Worm (Caenorhabditis elegans) whole organism, late embryonic: Measurements from ENCODE around the gene ugt-6.

Source experiments
- C08G9.2 ChIP-seq: sonication (generic microtip); optimal IDR thresholded peaks from 2 replicates; lab custom pipeline; 2016; ENCODE audit warnings: mild to moderate bottlenecking, missing genetic modification characterization, moderate library complexity, missing compliant biosample characterization
- C38D4.7 ChIP-seq: fragments of 200-800 bp; sonication (Bioruptor generic); optimal IDR thresholded peaks from 2 replicates; lab custom pipeline; 2018; ENCODE audit warnings: mild to moderate bottlenecking, missing genetic modification characterization, moderate library complexity, missing compliant biosample characterization
- F13H6.1 ChIP-seq: sonication (generic microtip); optimal IDR thresholded peaks from 2 replicates; lab custom pipeline; 2016; ENCODE audit warnings: missing genetic modification characterization, missing compliant biosample characterization
- K09A11.1 ChIP-seq: sonication (generic microtip); optimal IDR thresholded peaks from 2 replicates; lab custom pipeline; 2017; ENCODE audit warnings: antibody characterized with exemption, mild to moderate bottlenecking, missing genetic modification characterization, missing compliant biosample characterization; ENCODE audit not compliant: insufficient read depth
- Y22D7AL.16 ChIP-seq: sonication (generic microtip); optimal IDR thresholded peaks from 2 replicates; lab custom pipeline; 2016; ENCODE audit warnings: missing genetic modification characterization, missing compliant biosample characterization
- ceh-14 ChIP-seq: sonication (generic microtip); optimal IDR thresholded peaks from 2 replicates; lab custom pipeline; 2016; ENCODE audit warnings: missing genotype, missing genetic modification characterization, missing compliant biosample characterization
- ceh-18 ChIP-seq: sonication (generic microtip); optimal IDR thresholded peaks from 2 replicates; lab custom pipeline; 2016; ENCODE audit warnings: missing genetic modification characterization, missing compliant biosample characterization
- ceh-24 ChIP-seq: sonication (generic microtip); optimal IDR thresholded peaks from 2 replicates; lab custom pipeline; 2016; ENCODE audit warnings: mild to moderate bottlenecking, missing genetic modification characterization, missing compliant biosample characterization
- ceh-34 ChIP-seq: sonication (generic microtip); optimal IDR thresholded peaks from 2 replicates; lab custom pipeline; 2016; ENCODE audit warnings: mild to moderate bottlenecking, missing genetic modification characterization, missing compliant biosample characterization
- elt-4 ChIP-seq: sonication (generic microtip); optimal IDR thresholded peaks from 2 replicates; lab custom pipeline; 2016; ENCODE audit warnings: missing genetic modification characterization, missing compliant biosample characterization
- fax-1 ChIP-seq: sonication (generic microtip); optimal IDR thresholded peaks from 2 replicates; lab custom pipeline; 2016; ENCODE audit warnings: missing genotype, missing genetic modification characterization, missing compliant biosample characterization
- gmeb-2 ChIP-seq: sonication (generic microtip); optimal IDR thresholded peaks from 2 replicates; lab custom pipeline; 2016; ENCODE audit warnings: missing genetic modification characterization, inconsistent platforms, missing compliant biosample characterization
- hlh-13 ChIP-seq: fragments of 200-800 bp; sonication (Bioruptor generic); optimal IDR thresholded peaks from 2 replicates; lab custom pipeline; 2018; ENCODE audit warnings: mild to moderate bottlenecking, missing genetic modification characterization, missing compliant biosample characterization
- hlh-6 ChIP-seq: sonication (generic microtip); optimal IDR thresholded peaks from 2 replicates; lab custom pipeline; 2016; ENCODE audit warnings: missing genotype, missing genetic modification characterization, missing compliant biosample characterization
- lin-11 ChIP-seq: fragments of 200-800 bp; sonication (Bioruptor generic); optimal IDR thresholded peaks from 2 replicates; lab custom pipeline; 2018; ENCODE audit warnings: mild to moderate bottlenecking, missing genetic modification characterization, missing compliant biosample characterization
- nfya-1 ChIP-seq: sonication (generic microtip); optimal IDR thresholded peaks from 2 replicates; lab custom pipeline; 2017; ENCODE audit warnings: missing genetic modification characterization, mild to moderate bottlenecking, missing compliant biosample characterization, antibody characterized with exemption, moderate library complexity
- nhr-11 ChIP-seq: fragments of 150-350 bp; optimal IDR thresholded peaks from 2 replicates; lab custom pipeline; 2014; ENCODE audit warnings: missing biosample characterization, missing genetic modification characterization
- nhr-232 ChIP-seq: sonication (generic microtip); optimal IDR thresholded peaks from 2 replicates; lab custom pipeline; 2016; ENCODE audit warnings: missing genetic modification characterization, missing compliant biosample characterization
- npax-4 ChIP-seq: sonication (generic microtip); optimal IDR thresholded peaks from 2 replicates; lab custom pipeline; 2016; ENCODE audit warnings: missing genetic modification characterization, missing compliant biosample characterization
- odd-2 ChIP-seq: sonication (generic microtip); optimal IDR thresholded peaks from 2 replicates; lab custom pipeline; 2017; ENCODE audit warnings: antibody characterized with exemption, mild to moderate bottlenecking, missing genetic modification characterization, missing compliant biosample characterization
- pag-3 ChIP-seq: sonication (generic microtip); optimal IDR thresholded peaks from 2 replicates; lab custom pipeline; 2016; ENCODE audit warnings: missing compliant biosample characterization, missing genetic modification characterization, borderline replicate concordance
- pax-1 ChIP-seq: fragments of 150-350 bp; optimal IDR thresholded peaks from 2 replicates; lab custom pipeline; 2014; ENCODE audit warnings: missing biosample characterization, missing genetic modification characterization
- pha-4 ChIP-seq: fragments of 150-350 bp; optimal IDR thresholded peaks from 2 replicates; lab custom pipeline; 2018; ENCODE audit warnings: missing biosample characterization, missing genetic modification reagents, missing genetic modification characterization
- pqm-1 ChIP-seq: sonication (generic microtip); optimal IDR thresholded peaks from 2 replicates; lab custom pipeline; 2016; ENCODE audit warnings: missing genetic modification characterization, missing compliant biosample characterization
- rnt-1 ChIP-seq: sonication (generic microtip); optimal IDR thresholded peaks from 2 replicates; lab custom pipeline; 2016; ENCODE audit warnings: missing genetic modification characterization, missing compliant biosample characterization
- sdc-2 ChIP-seq: sonication (generic microtip); optimal IDR thresholded peaks from 2 replicates; lab custom pipeline; 2016; ENCODE audit warnings: missing genotype, missing genetic modification characterization, missing compliant biosample characterization
- syd-9 ChIP-seq: sonication (generic microtip); optimal IDR thresholded peaks from 2 replicates; lab custom pipeline; 2016; ENCODE audit warnings: mild to moderate bottlenecking, missing genetic modification characterization, moderate library complexity, missing compliant biosample characterization
- tbx-2 ChIP-seq: sonication (generic microtip); optimal IDR thresholded peaks from 2 replicates; lab custom pipeline; 2016; ENCODE audit warnings: missing genetic modification characterization, missing compliant biosample characterization
- tbx-7 ChIP-seq: sonication (generic microtip); optimal IDR thresholded peaks from 2 replicates; lab custom pipeline; 2016; ENCODE audit warnings: missing genotype, missing genetic modification characterization, missing compliant biosample characterization
- unc-3 ChIP-seq, 2 experiments: fragments of 200-800 bp in 1 of 2; sonication (Bioruptor generic) in 1 of 2; sonication (generic microtip) in 1 of 2; conservative IDR thresholded peaks in 1 of 2; optimal IDR thresholded peaks in 1 of 2; 2 replicates each; pipeline versions ENCODE4 v1.3.6 to Lab custom; 2016 to 2022; ENCODE audit warnings: missing compliant biosample characterization in 2 of 2, missing genetic modification characterization in 2 of 2, missing genetic modification reagents in 1 of 2
- unc-42 ChIP-seq: sonication (generic microtip); optimal IDR thresholded peaks from 2 replicates; lab custom pipeline; 2016; ENCODE audit warnings: missing genotype, missing genetic modification characterization, missing compliant biosample characterization
- zip-5 ChIP-seq: sonication (generic microtip); optimal IDR thresholded peaks from 2 replicates; lab custom pipeline; 2016; ENCODE audit warnings: missing genetic modification characterization, missing compliant biosample characterization
- ztf-16 ChIP-seq: sonication (generic microtip); optimal IDR thresholded peaks from 2 replicates; lab custom pipeline; 2017; ENCODE audit warnings: missing genetic modification characterization, missing compliant biosample characterization

Gene ugt-6

DNA sequence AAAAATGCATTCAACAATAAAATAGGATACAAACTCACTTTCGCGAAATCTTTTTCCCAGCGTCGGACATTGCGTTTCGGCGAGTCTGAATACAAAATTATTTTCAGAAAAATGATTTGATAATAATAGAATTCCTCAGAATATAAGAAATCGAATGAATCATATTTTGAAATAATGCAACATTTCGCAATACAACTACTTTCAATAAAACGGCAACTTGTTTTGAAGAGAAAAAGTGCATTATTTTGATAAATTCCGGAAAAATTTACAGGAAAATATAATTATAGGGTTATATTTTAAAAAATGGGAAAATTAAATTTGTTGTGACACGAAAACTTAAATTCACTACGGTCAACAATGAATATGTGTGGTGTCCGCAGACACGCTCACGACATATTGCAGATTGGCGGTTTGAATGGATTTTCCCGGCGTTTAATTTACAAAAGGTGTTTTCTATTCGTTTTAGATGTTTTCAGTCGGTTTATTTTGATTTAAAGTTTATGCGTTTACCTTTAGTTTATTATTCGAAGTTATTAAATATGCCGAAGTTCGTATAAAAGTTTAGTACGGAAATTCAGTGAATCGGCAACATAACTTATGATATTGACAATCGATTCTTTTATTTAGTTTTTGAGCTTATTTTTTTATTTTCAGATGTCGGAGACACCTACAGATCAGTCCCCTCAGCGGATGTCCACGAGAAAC lies 34.6 kb downstream of the ugt-6 start, which contains the start of the genes abcf-1 and scc-3:
Gene abcf-1 (minus strand): TSS at position 85 of the 705 bp plus-strand sequence.
Gene scc-3 (plus strand): TSS at position 655 of the 705 bp plus-strand sequence.
- TF ChIP-seq tbx-2 (tag; lab: Kevin White, UChicago) (no peak), nfya-1 (tag; lab: Kevin White, UChicago) (peak; percentile 11)

DNA sequence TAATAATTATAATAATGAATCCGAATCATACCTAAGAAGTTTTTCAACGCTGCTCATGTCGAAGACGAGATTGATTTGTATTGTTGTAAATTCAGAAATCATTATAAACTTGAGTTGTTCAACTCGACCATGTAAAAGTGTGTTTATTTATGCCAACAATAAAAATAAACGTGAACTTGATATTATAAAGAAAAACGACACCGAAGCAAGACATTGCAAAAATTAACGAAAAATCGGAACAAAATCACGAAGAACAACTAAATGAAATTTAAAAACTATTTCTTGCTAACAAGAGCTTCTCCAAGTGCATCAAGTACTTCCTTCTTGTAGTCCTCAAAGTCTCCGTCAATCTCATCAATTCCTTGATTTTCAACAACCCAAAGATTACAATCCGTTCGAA lies 37.1 kb downstream of the ugt-6 start, which contains the start of gene F18E2.15:
Gene F18E2.15 (minus strand): TSS at position 101 of the 400 bp plus-strand sequence.
- no peak for TF ChIP-seq unc-3 (GFP tag; conservative IDR thresholded peaks at IDR 0.05; lab: Robert Waterston, UW)
- TF ChIP-seq unc-3 (tag; optimal IDR thresholded peaks at IDR 0.05; lab: Kevin White, UChicago): no peak
- no peak for TF ChIP-seq pax-1
- no peak for TF ChIP-seq tbx-7 (tag; lab: Kevin White, UChicago)
- TF ChIP-seq C08G9.2: no peak
- TF ChIP-seq hlh-6: no peak
- TF ChIP-seq ztf-16 (tag; lab: Kevin White, UChicago): no peak
- TF ChIP-seq ceh-34 (tag; lab: Kevin White, UChicago): no peak
- TF ChIP-seq hlh-13 (GFP tag; lab: Kevin White, UChicago): no peak
- TF ChIP-seq nhr-11 (tag; lab: Kevin White, UChicago): no peak
- TF ChIP-seq fax-1 (tag; lab: Kevin White, UChicago): no peak
- TF ChIP-seq ceh-24 (tag; lab: Kevin White, UChicago): no peak
- TF ChIP-seq, all 69 proteins: peak for 0

DNA sequence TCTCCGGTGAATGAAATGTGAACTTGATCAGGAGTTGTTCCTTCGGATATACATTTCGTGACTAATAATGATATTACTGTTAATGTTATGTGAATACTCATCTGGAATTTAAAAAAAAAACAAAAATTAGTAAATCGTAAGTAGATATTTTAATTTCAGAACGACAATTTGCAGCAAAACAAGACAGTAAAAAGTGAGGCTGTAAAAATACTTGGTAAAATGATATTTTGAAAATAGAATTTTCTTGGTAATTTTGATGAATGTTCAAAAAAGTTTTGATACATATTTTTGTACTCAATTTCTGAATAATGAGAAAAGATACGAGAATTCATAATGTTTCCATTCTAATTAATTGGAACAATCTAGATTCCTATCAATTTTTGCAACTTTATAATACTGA lies 38.4 kb downstream of the ugt-6 start, which contains the start of gene papl-1:
Gene papl-1 (minus strand): TSS at position 101 of the 400 bp plus-strand sequence.
- no peak for TF ChIP-seq pqm-1 (tag; lab: Kevin White, UChicago)
- no peak for TF ChIP-seq nhr-232 (tag; lab: Kevin White, UChicago)
- TF ChIP-seq syd-9 (tag; lab: Kevin White, UChicago): no peak
- no peak for TF ChIP-seq npax-4
- TF ChIP-seq odd-2 (tag; lab: Kevin White, UChicago): no peak
- TF ChIP-seq tbx-2 (tag; lab: Kevin White, UChicago): no peak
- TF ChIP-seq pha-4: no peak
- no peak for TF ChIP-seq sdc-2 (tag; lab: Kevin White, UChicago)
- no peak for TF ChIP-seq ztf-16 (tag; lab: Kevin White, UChicago)
- no peak for TF ChIP-seq gmeb-2 (tag; lab: Kevin White, UChicago)
- TF ChIP-seq lin-11 (tag; lab: Kevin White, UChicago): no peak
- TF ChIP-seq Y22D7AL.16: no peak
- no peak for TF ChIP-seq pag-3 (tag; lab: Kevin White, UChicago)
- TF ChIP-seq tbx-7 (tag; lab: Kevin White, UChicago): no peak
- no peak for TF ChIP-seq C08G9.2
- no peak for TF ChIP-seq F13H6.1
- TF ChIP-seq rnt-1 (tag; lab: Kevin White, UChicago): no peak
- TF ChIP-seq nhr-11 (tag; lab: Kevin White, UChicago): no peak
- no peak for TF ChIP-seq zip-5 (tag; lab: Kevin White, UChicago)

DNA sequence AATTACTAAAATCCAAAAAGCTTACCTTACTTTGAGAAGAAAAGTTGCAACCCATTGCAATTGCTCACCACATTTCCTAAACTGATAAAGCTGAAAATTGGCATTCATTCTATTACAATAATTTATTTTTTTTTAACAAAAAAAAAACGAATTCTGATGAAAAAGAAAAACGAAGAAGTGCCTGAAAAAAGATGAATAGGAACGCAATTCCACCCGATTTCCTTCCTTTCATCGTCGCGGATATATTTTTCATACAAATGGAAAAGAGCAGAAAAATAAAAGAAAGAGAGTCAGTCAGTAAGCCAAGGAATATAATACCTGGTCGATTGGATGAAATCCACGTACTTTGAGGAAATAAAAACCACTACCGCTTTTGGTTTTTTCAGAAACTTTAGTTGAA lies 43.2 kb downstream of the ugt-6 start, which contains the start of gene gpa-13:
Gene gpa-13 (minus strand): TSS at position 101 of the 400 bp plus-strand sequence.
- TF ChIP-seq C38D4.7 (GFP tag; lab: Kevin White, UChicago): no peak
- no peak for TF ChIP-seq ceh-14 (tag; lab: Kevin White, UChicago)
- no peak for TF ChIP-seq ceh-18 (tag; lab: Kevin White, UChicago)
- no peak for TF ChIP-seq ceh-34 (tag; lab: Kevin White, UChicago)
- no peak for TF ChIP-seq K09A11.1 (tag; lab: Kevin White, UChicago)
- TF ChIP-seq elt-4: no peak
- no peak for TF ChIP-seq nfya-1 (tag; lab: Kevin White, UChicago)
- TF ChIP-seq fax-1 (tag; lab: Kevin White, UChicago): no peak
- no peak for TF ChIP-seq unc-42 (tag; lab: Kevin White, UChicago)
